Fruit fly (Drosophila melanogaster): ENCODE data around the gene Surf4.

Surf4 gene

dm6 chr3R:15366839-15367238, 20.9 kb upstream of the Surf4 start (continued):
- TF ChIP-seq shn (GFP tag; optimal IDR thresholded peaks at IDR 0.05) (no peak), bowl (GFP tag; IDR thresholded peaks at IDR 0.05) (no peak), crc (GFP tag; optimal IDR thresholded peaks at IDR 0.05) (no peak), lilli (GFP tag; optimal IDR thresholded peaks at IDR 0.05) (peak; percentile 4), CG43689 (GFP tag; IDR thresholded peaks at IDR 0.05) (no peak), slou (GFP tag; optimal IDR thresholded peaks at IDR 0.05) (no peak), CHES-1-like (GFP tag; optimal IDR thresholded peaks at IDR 0.05) (no peak), CG13424 (tag; optimal IDR thresholded peaks at IDR 0.05) (peak; percentile 40), gcm (GFP tag; optimal IDR thresholded peaks at IDR 0.05) (no peak), CG9215 (GFP tag; IDR thresholded peaks at IDR 0.05) (no peak), CG11696 (GFP tag; IDR thresholded peaks at IDR 0.05) (no peak), CoRest (tag; optimal IDR thresholded peaks at IDR 0.05) (no peak), gce (GFP tag; IDR thresholded peaks at IDR 0.05) (no peak), CG10321 (GFP tag; IDR thresholded peaks at IDR 0.05) (0 out of 2 replicates have a peak, but pooled peaks have one; percentile 8), Ptx1 (GFP tag; IDR thresholded peaks at IDR 0.05) (peak; percentile 39; the same call in 1 of the 2 replicates), Oli (tag; optimal IDR thresholded peaks at IDR 0.05) (peak; percentile 25), Hmr (GFP tag; optimal IDR thresholded peaks at IDR 0.05) (no peak), CG32772 (GFP tag; IDR thresholded peaks at IDR 0.05) (peak; percentile 42; the same call in 1 of the 2 replicates), GATAe (GFP tag; conservative IDR thresholded peaks at IDR 0.05) (no peak), br (optimal IDR thresholded peaks at IDR 0.05) (no peak)

dm6 chr3R:15363608-15364007, 17.6 kb upstream of the Surf4 start, which contains the start of gene CG6171:
CG6171 (minus strand) TSS chr3R:15363857.
- TF ChIP-seq zen (tag; optimal IDR thresholded peaks at IDR 0.05) (no peak), CG7745 (tag; optimal IDR thresholded peaks at IDR 0.05) (no peak), crc (GFP tag; optimal IDR thresholded peaks at IDR 0.05) (no peak), HmgD (GFP tag; optimal IDR thresholded peaks at IDR 0.05) (no peak), pan (optimal IDR thresholded peaks at IDR 0.05) (no peak), pan (GFP tag; optimal IDR thresholded peaks at IDR 0.05 in 1 of 2, IDR thresholded peaks at IDR 0.05 in 1 of 2) (no peak), Dref (GFP tag; IDR thresholded peaks at IDR 0.05) (peak; percentile 76), maf-S (GFP tag; optimal IDR thresholded peaks at IDR 0.05) (no peak), CG5245 (GFP tag; optimal IDR thresholded peaks at IDR 0.05) (no peak), CG1647 (GFP tag; optimal IDR thresholded peaks at IDR 0.05) (no peak), CG9609 (GFP tag; optimal IDR thresholded peaks at IDR 0.05) (no peak), CG6791 (GFP tag; IDR thresholded peaks at IDR 0.05; ENCODE audit: partially characterized antibody) (peak; percentile 70; the same call in 2 of the 3 replicates), MBD-R2 (GFP tag; IDR thresholded peaks at IDR 0.05) (peak; percentile 70), Fer1 (GFP tag; optimal IDR thresholded peaks at IDR 0.05) (no peak), gt (GFP tag; IDR thresholded peaks at IDR 0.05) (no peak), cato (GFP tag; optimal IDR thresholded peaks at IDR 0.05; ENCODE audit: borderline replicate concordance) (no peak), Dbx (GFP tag; IDR thresholded peaks at IDR 0.05) (no peak), CG3065 (GFP tag; optimal IDR thresholded peaks at IDR 0.05) (no peak), cg (GFP tag; optimal IDR thresholded peaks at IDR 0.05) (no peak), CG8388 (GFP tag; optimal IDR thresholded peaks at IDR 0.05) (no peak), bbx (GFP tag; IDR thresholded peaks at IDR 0.05; ENCODE audit: partially characterized antibody) (0 out of 2 replicates have a peak, but pooled peaks have one; percentile 55), CG13624 (GFP tag; optimal IDR thresholded peaks at IDR 0.05) (peak; percentile 16), nerfin-2 (GFP tag; IDR thresholded peaks at IDR 0.05; ENCODE audit: partially characterized antibody) (no peak), CG14710 (tag; optimal IDR thresholded peaks at IDR 0.05) (peak; percentile 12), CG12236 (GFP tag; optimal IDR thresholded peaks at IDR 0.05) (no peak), HLHmδ (GFP tag; optimal IDR thresholded peaks at IDR 0.05) (no peak), CG14860 (GFP tag; IDR thresholded peaks at IDR 0.05; ENCODE audit: partially characterized antibody) (peak; percentile 48; the same call in 1 of the 3 replicates), gfzf (GFP tag; optimal IDR thresholded peaks at IDR 0.05) (no peak), CG10274 (GFP tag; optimal IDR thresholded peaks at IDR 0.05) (no peak), ci (GFP tag; IDR thresholded peaks at IDR 0.05) (no peak), crp (GFP tag; optimal IDR thresholded peaks at IDR 0.05) (peak in 1 of 2 experiments; percentile 15), CG2889 (GFP tag; IDR thresholded peaks at IDR 0.05) (no peak), CrebB (tag; optimal IDR thresholded peaks at IDR 0.05) (no peak)
